Fruit fly (Drosophila melanogaster) whole organism, embryonic: Measurements from ENCODE around the gene CG17650.

ENCODE experiments used
- Atf3 ChIP-seq: fragments of 200-800 bp; sonication (Bioruptor generic); optimal IDR thresholded peaks from 3 replicates; lab custom pipeline; 2016; ENCODE audit warnings: missing biosample characterization, missing genetic modification characterization
- CG10321 ChIP-seq: fragments of 200-800 bp; sonication (Bioruptor generic); IDR thresholded peaks from 2 replicates; pipeline ENCODE4 v1.3.6; 2022; ENCODE audit warnings: missing biosample characterization, missing genetic modification characterization
- CG10959 ChIP-seq: fragments of 200-800 bp; sonication (Bioruptor generic); IDR thresholded peaks from 2 replicates; pipeline ENCODE4 v1.3.6; 2022; ENCODE audit warnings: missing biosample characterization, missing genetic modification characterization
- CG11696 ChIP-seq: fragments of 200-800 bp; sonication (Bioruptor generic); IDR thresholded peaks from 2 replicates; pipeline ENCODE4 v1.3.6; 2022; ENCODE audit warnings: missing biosample characterization, missing genetic modification characterization
- CG13287 ChIP-seq: fragments of 200-800 bp; sonication (Bioruptor generic); IDR thresholded peaks from 2 replicates; pipeline ENCODE4 v1.3.6; 2022; ENCODE audit warnings: missing biosample characterization, missing genetic modification characterization; ENCODE audit not compliant: partially characterized antibody
- CG13624 ChIP-seq: fragments of 200-800 bp; sonication (Bioruptor generic); optimal IDR thresholded peaks from 2 replicates; lab custom pipeline; 2016; ENCODE audit warnings: missing biosample characterization, missing genetic modification characterization
- CG13894 ChIP-seq: fragments of 200-800 bp; sonication (Bioruptor generic); optimal IDR thresholded peaks from 3 replicates; lab custom pipeline; 2018; ENCODE audit warnings: missing biosample characterization, mild to moderate bottlenecking, missing genetic modification characterization, moderate library complexity
- CG1603 ChIP-seq: fragments of 200-800 bp; sonication (Bioruptor generic); optimal IDR thresholded peaks from 2 replicates; lab custom pipeline; 2019; ENCODE audit warnings: missing biosample characterization, mild to moderate bottlenecking, missing genetic modification characterization, moderate library complexity
- CG17568 ChIP-seq: fragments of 200-800 bp; sonication (Bioruptor generic); optimal IDR thresholded peaks from 2 replicates; lab custom pipeline; 2018; ENCODE audit warnings: missing biosample characterization, mild to moderate bottlenecking, missing genetic modification characterization, moderate library complexity
- CG2202 ChIP-seq: fragments of 200-800 bp; sonication (Bioruptor generic); optimal IDR thresholded peaks from 2 replicates; lab custom pipeline; 2018; ENCODE audit warnings: missing biosample characterization, mild to moderate bottlenecking, missing genetic modification characterization
- CG2889 ChIP-seq: fragments of 200-800 bp; sonication (Bioruptor generic); IDR thresholded peaks from 3 replicates; pipeline ENCODE4 v1.3.6; 2022; ENCODE audit warnings: missing biosample characterization, missing genetic modification characterization
- CG31388 ChIP-seq: fragments of 200-800 bp; sonication (Bioruptor generic); optimal IDR thresholded peaks from 2 replicates; lab custom pipeline; 2016; ENCODE audit warnings: missing biosample characterization, missing genetic modification characterization
- CG3995 ChIP-seq: fragments of 200-800 bp; sonication (Bioruptor generic); optimal IDR thresholded peaks from 3 replicates; lab custom pipeline; 2016; ENCODE audit warnings: missing biosample characterization, missing genetic modification characterization
- CG43689 ChIP-seq: fragments of 200-800 bp; sonication (Bioruptor generic); IDR thresholded peaks from 2 replicates; pipeline ENCODE4 v1.3.6; 2022; ENCODE audit warnings: missing biosample characterization, missing genetic modification characterization
- CG6254 ChIP-seq: fragments of 200-800 bp; sonication (Bioruptor generic); optimal IDR thresholded peaks from 3 replicates; lab custom pipeline; 2017; ENCODE audit warnings: mild to moderate bottlenecking, missing biosample characterization, missing genetic modification reagents, missing genetic modification characterization
- CG6654 ChIP-seq: fragments of 200-800 bp; sonication (Bioruptor generic); optimal IDR thresholded peaks from 2 replicates; lab custom pipeline; 2017; ENCODE audit warnings: missing biosample characterization, mild to moderate bottlenecking, missing genetic modification characterization
- CG7271 ChIP-seq: fragments of 200-800 bp; sonication (Bioruptor generic); optimal IDR thresholded peaks from 2 replicates; lab custom pipeline; 2018; ENCODE audit warnings: missing biosample characterization, mild to moderate bottlenecking, missing genetic modification characterization, moderate library complexity
- CG7372 ChIP-seq: fragments of 200-800 bp; sonication (Bioruptor generic); IDR thresholded peaks from 2 replicates; pipeline ENCODE4 v1.3.6; 2022; ENCODE audit warnings: missing biosample characterization, missing genetic modification characterization
- CG8478 ChIP-seq: fragments of >200 bp; optimal IDR thresholded peaks from 2 replicates; lab custom pipeline; 2018
- CG8765 ChIP-seq: fragments of 200-800 bp; sonication (Bioruptor generic); IDR thresholded peaks from 2 replicates; pipeline ENCODE4 v1.3.6; 2022; ENCODE audit warnings: missing biosample characterization, missing genetic modification characterization
- CG8944 ChIP-seq: fragments of 200-800 bp; sonication (Bioruptor generic); optimal IDR thresholded peaks from 3 replicates; lab custom pipeline; 2016; ENCODE audit warnings: missing biosample characterization, missing genetic modification characterization
- CoRest ChIP-seq: fragments of 200-800 bp; sonication (Bioruptor generic); optimal IDR thresholded peaks from 3 replicates; lab custom pipeline; 2018; ENCODE audit warnings: missing biosample characterization, mild to moderate bottlenecking, missing genetic modification characterization, moderate library complexity
- D19A ChIP-seq: fragments of 200-800 bp; optimal IDR thresholded peaks from 3 replicates; lab custom pipeline; 2019; ENCODE audit warnings: missing biosample characterization, mild to moderate bottlenecking, missing genetic modification characterization, moderate library complexity
- D19B ChIP-seq: fragments of 200-800 bp; sonication (Bioruptor generic); optimal IDR thresholded peaks from 2 replicates; lab custom pipeline; 2017; ENCODE audit warnings: missing biosample characterization, mild to moderate bottlenecking, missing genetic modification characterization
- Eip74EF ChIP-seq, 2 experiments: fragments of 200-800 bp in 1 of 2; fragments of >200 bp in 1 of 2; sonication (Bioruptor generic) in 1 of 2; optimal IDR thresholded peaks; 2 replicates each; lab custom pipeline; 2017 to 2019; ENCODE audit warnings: missing biosample characterization in 2 of 2, missing genetic modification characterization in 2 of 2, mild to moderate bottlenecking in 1 of 2, moderate library complexity in 1 of 2
- Ets97D ChIP-seq: fragments of 200-800 bp; sonication (Bioruptor generic); optimal IDR thresholded peaks from 3 replicates; lab custom pipeline; 2016; ENCODE audit warnings: missing biosample characterization, missing genetic modification characterization
- Fer2 ChIP-seq: fragments of 200-800 bp; sonication (Bioruptor generic); optimal IDR thresholded peaks from 2 replicates; lab custom pipeline; 2018; ENCODE audit warnings: missing biosample characterization, mild to moderate bottlenecking, missing genetic modification characterization, moderate library complexity
- Hmr ChIP-seq: fragments of 200-800 bp; sonication (Bioruptor generic); optimal IDR thresholded peaks from 3 replicates; lab custom pipeline; 2017; ENCODE audit warnings: mild to moderate bottlenecking, missing biosample characterization, missing genetic modification reagents, missing genetic modification characterization
- Jarid2 ChIP-seq: fragments of 200-800 bp; sonication (Bioruptor generic); optimal IDR thresholded peaks from 3 replicates; lab custom pipeline; 2017; ENCODE audit warnings: mild to moderate bottlenecking, missing biosample characterization, missing genetic modification reagents, missing genetic modification characterization
- Lhr ChIP-seq: fragments of 200-800 bp; sonication (Bioruptor generic); optimal IDR thresholded peaks from 3 replicates; lab custom pipeline; 2017; ENCODE audit warnings: mild to moderate bottlenecking, missing biosample characterization, missing genetic modification reagents, missing genetic modification characterization
- NC2α ChIP-seq: fragments of 200-800 bp; sonication (Bioruptor generic); optimal IDR thresholded peaks from 2 replicates; lab custom pipeline; 2016; ENCODE audit warnings: missing biosample characterization, missing genetic modification characterization
- Xrp1 ChIP-seq: fragments of 200-800 bp; sonication (Bioruptor generic); IDR thresholded peaks from 2 replicates; pipeline ENCODE4 v1.3.6; 2022; ENCODE audit warnings: missing biosample characterization, missing genetic modification characterization
- abd-A ChIP-seq: fragments of 200-800 bp; sonication (Bioruptor generic); optimal IDR thresholded peaks from 3 replicates; lab custom pipeline; 2019; ENCODE audit warnings: missing biosample characterization, mild to moderate bottlenecking, missing genetic modification characterization, moderate library complexity
- amos ChIP-seq: fragments of 200-800 bp; sonication (Bioruptor generic); IDR thresholded peaks from 2 replicates; pipeline ENCODE4 v1.3.6; 2022; ENCODE audit warnings: missing biosample characterization, missing genetic modification characterization; ENCODE audit not compliant: partially characterized antibody
- caup ChIP-seq: fragments of 200-800 bp; sonication (Bioruptor generic); optimal IDR thresholded peaks from 3 replicates; lab custom pipeline; 2017; ENCODE audit warnings: missing biosample characterization, mild to moderate bottlenecking, missing genetic modification characterization, moderate library complexity; ENCODE audit not compliant: severe bottlenecking
- disco-r ChIP-seq: fragments of 200-800 bp; sonication (Bioruptor generic); optimal IDR thresholded peaks from 2 replicates; lab custom pipeline; 2016; ENCODE audit warnings: missing biosample characterization, missing genetic modification characterization
- dysf ChIP-seq: fragments of 200-800 bp; sonication (Bioruptor generic); IDR thresholded peaks from 3 replicates; pipeline ENCODE4 v1.3.6; 2022; ENCODE audit warnings: missing biosample characterization, missing genetic modification characterization
- gce ChIP-seq: fragments of 200-800 bp; sonication (Bioruptor generic); IDR thresholded peaks from 3 replicates; pipeline ENCODE4 v1.3.6; 2022; ENCODE audit warnings: missing biosample characterization, missing genetic modification characterization
- inv ChIP-seq: fragments of 200-800 bp; sonication (Bioruptor generic); IDR thresholded peaks from 2 replicates; pipeline ENCODE4 v1.3.6; 2022; ENCODE audit warnings: missing biosample characterization, missing genetic modification characterization; ENCODE audit not compliant: partially characterized antibody
- lab ChIP-seq: fragments of 200-800 bp; sonication (Bioruptor generic); optimal IDR thresholded peaks from 3 replicates; lab custom pipeline; 2017; ENCODE audit warnings: missing biosample characterization, missing genetic modification characterization, mild to moderate bottlenecking, moderate library complexity, missing genetic modification reagents
- lmd ChIP-seq: fragments of 200-800 bp; sonication (Bioruptor generic); IDR thresholded peaks from 2 replicates; pipeline ENCODE4 v1.3.6; 2022; ENCODE audit warnings: missing biosample characterization, missing genetic modification characterization
- maf-S ChIP-seq: fragments of 200-800 bp; sonication (Bioruptor generic); optimal IDR thresholded peaks from 2 replicates; lab custom pipeline; 2016; ENCODE audit warnings: missing biosample characterization, missing genetic modification characterization
- mirr ChIP-seq: fragments of 200-800 bp; sonication (Bioruptor generic); optimal IDR thresholded peaks from 3 replicates; lab custom pipeline; 2018; ENCODE audit warnings: missing biosample characterization, mild to moderate bottlenecking, missing genetic modification characterization
- pros ChIP-seq: fragments of 200-800 bp; sonication (Bioruptor generic); optimal IDR thresholded peaks from 3 replicates; lab custom pipeline; 2019; ENCODE audit warnings: missing biosample characterization, mild to moderate bottlenecking, missing genetic modification characterization, moderate library complexity
- rib ChIP-seq: fragments of 200-800 bp; sonication (Bioruptor generic); IDR thresholded peaks from 2 replicates; pipeline ENCODE4 v1.3.6; 2022; ENCODE audit warnings: missing biosample characterization, missing genetic modification characterization
- salm ChIP-seq: fragments of 200-800 bp; sonication (Bioruptor generic); optimal IDR thresholded peaks from 2 replicates; lab custom pipeline; 2018; ENCODE audit warnings: missing biosample characterization, mild to moderate bottlenecking, missing genetic modification characterization
- sd ChIP-seq: fragments of 200-800 bp; sonication (Bioruptor generic); optimal IDR thresholded peaks from 3 replicates; lab custom pipeline; 2018; ENCODE audit warnings: missing biosample characterization, mild to moderate bottlenecking, missing genetic modification characterization, moderate library complexity
- sqz ChIP-seq: fragments of 200-800 bp; sonication (Bioruptor generic); optimal IDR thresholded peaks from 3 replicates; lab custom pipeline; 2018; ENCODE audit warnings: missing biosample characterization, mild to moderate bottlenecking, missing genetic modification characterization
- trh ChIP-seq: fragments of 200-800 bp; sonication (Bioruptor generic); optimal IDR thresholded peaks from 2 replicates; lab custom pipeline; 2016; ENCODE audit warnings: missing biosample characterization, missing genetic modification characterization
- tup ChIP-seq: fragments of 200-800 bp; sonication (Bioruptor generic); optimal IDR thresholded peaks from 2 replicates; lab custom pipeline; 2016; ENCODE audit warnings: missing biosample characterization, mild to moderate bottlenecking, missing genetic modification characterization, moderate library complexity
- wor ChIP-seq: fragments of 200-800 bp; sonication (Bioruptor generic); IDR thresholded peaks from 2 replicates; pipeline ENCODE4 v1.3.6; 2022; ENCODE audit warnings: missing biosample characterization, missing genetic modification characterization
- zfh1 ChIP-seq: fragments of 200-800 bp; sonication (Bioruptor generic); IDR thresholded peaks from 3 replicates; pipeline ENCODE4 v1.3.6; 2022; ENCODE audit warnings: missing biosample characterization, missing genetic modification characterization

The CG17650 gene

dm6 chr2L:1751953-1752352 is 6.9 kb downstream of the CG17650 start, which contains the start of the genes CG17712 and CG17648 (continued):
- TF ChIP-seq CG11696 (GFP tag; lab: Robert Waterston, UW) (no peak), maf-S (no peak), CG13624 (GFP tag; lab: Kevin White, UChicago) (no peak), salm (no peak), CG7372 (GFP tag; lab: Robert Waterston, UW) (no peak), CG17568 (no peak), CG8944 (no peak), CG7271 (tag; lab: Kevin White, UChicago) (no peak), CG8478 (no peak), CoRest (tag; lab: Kevin White, UChicago) (no peak), CG6254 (no peak), Jarid2 (GFP tag; lab: Kevin White, UChicago) (no peak), CG13894 (no peak), wor (GFP tag; lab: Robert Waterston, UW) (no peak), CG1603 (tag; lab: Kevin White, UChicago) (no peak), Ets97D (peak; percentile 27), tup (GFP tag; lab: Kevin White, UChicago) (no peak), D19A (no peak), lab (no peak), Atf3 (GFP tag; lab: Kevin White, UChicago) (no peak), D19B (GFP tag; lab: Kevin White, UChicago) (no peak), CG6654 (GFP tag; lab: Kevin White, UChicago) (no peak), CG10321 (GFP tag; lab: Robert Waterston, UW) (no peak), CG43689 (GFP tag; lab: Robert Waterston, UW) (no peak), pros (GFP tag; lab: Kevin White, UChicago) (no peak), CG13287 (peak; percentile 90), gce (no peak), dysf (GFP tag; lab: Robert Waterston, UW) (no peak), CG10959 (GFP tag; lab: Robert Waterston, UW) (no peak), zfh1 (GFP tag; lab: Robert Waterston, UW) (no peak), lmd (GFP tag; lab: Robert Waterston, UW) (no peak), NC2α (GFP tag; lab: Kevin White, UChicago) (no peak), Fer2 (tag; lab: Kevin White, UChicago) (no peak), amos (GFP tag; lab: Robert Waterston, UW) (peak; percentile 88), trh (GFP tag; lab: Kevin White, UChicago) (no peak), CG2202 (tag; lab: Kevin White, UChicago) (no peak), sqz (no peak), CG8765 (no peak), caup (GFP tag; lab: Kevin White, UChicago) (no peak), CG31388 (GFP tag; lab: Kevin White, UChicago) (no peak), Lhr (no peak), inv (GFP tag; lab: Robert Waterston, UW) (peak; percentile 65), abd-A (tag; lab: Kevin White, UChicago) (no peak), Eip74EF (GFP tag; optimal IDR thresholded peaks at IDR 0.05; lab: Kevin White, UChicago) (no peak), Hmr (GFP tag; lab: Kevin White, UChicago) (no peak), CG3995 (GFP tag; lab: Kevin White, UChicago) (no peak), rib (GFP tag; lab: Robert Waterston, UW) (no peak), mirr (GFP tag; lab: Kevin White, UChicago) (no peak), disco-r (GFP tag; lab: Kevin White, UChicago) (no peak), Xrp1 (no peak), CG2889 (GFP tag; lab: Robert Waterston, UW) (no peak), sd (tag; lab: Kevin White, UChicago) (peak; percentile 45)
